Fruit fly (Drosophila melanogaster) whole organism, embryonic: ENCODE results near the gene Pax.

Experiments used
- BEAF-32 ChIP-seq: fragments of 200-800 bp; sonication (Bioruptor generic); optimal IDR thresholded peaks from 3 replicates; lab custom pipeline; 2017; ENCODE audit warnings: missing biosample characterization, missing genetic modification characterization, mild to moderate bottlenecking, moderate library complexity, missing genetic modification reagents
- Bgb ChIP-seq: fragments of 200-800 bp; sonication (Bioruptor generic); IDR thresholded peaks from 2 replicates; pipeline ENCODE4 v1.3.6; 2022; ENCODE audit warnings: missing biosample characterization, missing genetic modification characterization; ENCODE audit not compliant: partially characterized antibody
- CG10543 ChIP-seq: fragments of 200-800 bp; sonication (Bioruptor generic); optimal IDR thresholded peaks from 3 replicates; lab custom pipeline; 2017; ENCODE audit warnings: missing biosample characterization, mild to moderate bottlenecking, missing genetic modification characterization, moderate library complexity
- CG12104 ChIP-seq: fragments of 200-800 bp; sonication (Bioruptor generic); optimal IDR thresholded peaks from 3 replicates; lab custom pipeline; 2016; ENCODE audit warnings: missing biosample characterization, missing genetic modification characterization
- CG13424 ChIP-seq: fragments of 200-800 bp; sonication (Bioruptor generic); optimal IDR thresholded peaks from 2 replicates; lab custom pipeline; 2019; ENCODE audit warnings: missing biosample characterization, mild to moderate bottlenecking, missing genetic modification characterization, moderate library complexity
- CG13624 ChIP-seq: fragments of 200-800 bp; sonication (Bioruptor generic); optimal IDR thresholded peaks from 2 replicates; lab custom pipeline; 2016; ENCODE audit warnings: missing biosample characterization, missing genetic modification characterization
- CG13775 ChIP-seq: fragments of 200-800 bp; sonication (Bioruptor generic); optimal IDR thresholded peaks from 3 replicates; lab custom pipeline; 2017; ENCODE audit warnings: missing biosample characterization, mild to moderate bottlenecking, missing genetic modification characterization
- CG14965 ChIP-seq: fragments of 200-800 bp; sonication (Bioruptor generic); optimal IDR thresholded peaks from 2 replicates; lab custom pipeline; 2016; ENCODE audit warnings: missing biosample characterization, missing genetic modification characterization, borderline replicate concordance
- CG17186 ChIP-seq: fragments of 200-800 bp; sonication (Bioruptor generic); optimal IDR thresholded peaks from 3 replicates; lab custom pipeline; 2017; ENCODE audit warnings: missing biosample characterization, missing genetic modification reagents, missing genetic modification characterization
- CG18262 ChIP-seq: fragments of 200-800 bp; optimal IDR thresholded peaks from 3 replicates; lab custom pipeline; 2019; ENCODE audit warnings: missing biosample characterization, mild to moderate bottlenecking, missing genetic modification characterization, moderate library complexity
- CG2116 ChIP-seq: fragments of 200-800 bp; sonication (Bioruptor generic); optimal IDR thresholded peaks from 3 replicates; lab custom pipeline; 2018; ENCODE audit warnings: missing biosample characterization, mild to moderate bottlenecking, missing genetic modification characterization
- CG3065 ChIP-seq: fragments of 200-800 bp; sonication (Bioruptor generic); optimal IDR thresholded peaks from 2 replicates; lab custom pipeline; 2016; ENCODE audit warnings: missing biosample characterization, missing genetic modification characterization
- CG31388 ChIP-seq: fragments of 200-800 bp; sonication (Bioruptor generic); optimal IDR thresholded peaks from 2 replicates; lab custom pipeline; 2016; ENCODE audit warnings: missing biosample characterization, missing genetic modification characterization
- CG42726 ChIP-seq: fragments of 200-800 bp; sonication (Bioruptor generic); IDR thresholded peaks from 2 replicates; pipeline ENCODE4 v1.3.6; 2022; ENCODE audit warnings: missing biosample characterization, missing genetic modification characterization; ENCODE audit not compliant: partially characterized antibody
- CG4854 ChIP-seq: fragments of 200-800 bp; sonication (Bioruptor generic); optimal IDR thresholded peaks from 2 replicates; lab custom pipeline; 2016; ENCODE audit warnings: missing biosample characterization, missing genetic modification characterization, inconsistent platforms
- CG6175 ChIP-seq: fragments of 200-800 bp; sonication (Bioruptor generic); IDR thresholded peaks from 3 replicates; pipeline ENCODE4 v1.3.6; 2022; ENCODE audit warnings: missing biosample characterization, missing genetic modification characterization
- CG6254 ChIP-seq: fragments of 200-800 bp; sonication (Bioruptor generic); optimal IDR thresholded peaks from 3 replicates; lab custom pipeline; 2017; ENCODE audit warnings: mild to moderate bottlenecking, missing biosample characterization, missing genetic modification reagents, missing genetic modification characterization
- CG6683 ChIP-seq: fragments of 200-800 bp; sonication (Bioruptor generic); optimal IDR thresholded peaks from 2 replicates; lab custom pipeline; 2017; ENCODE audit warnings: missing biosample characterization, mild to moderate bottlenecking, missing genetic modification characterization, missing genetic modification reagents
- CG6765 ChIP-seq: fragments of 200-800 bp; sonication (Bioruptor generic); optimal IDR thresholded peaks from 3 replicates; lab custom pipeline; 2017; ENCODE audit warnings: missing biosample characterization, mild to moderate bottlenecking, missing genetic modification characterization
- CG7556 ChIP-seq: fragments of 200-800 bp; sonication (Bioruptor generic); optimal IDR thresholded peaks from 2 replicates; lab custom pipeline; 2017; ENCODE audit warnings: missing biosample characterization, mild to moderate bottlenecking, missing genetic modification characterization
- CG9215 ChIP-seq: fragments of 200-800 bp; sonication (Bioruptor generic); IDR thresholded peaks from 2 replicates; pipeline ENCODE4 v1.3.6; 2022; ENCODE audit warnings: missing biosample characterization, missing genetic modification characterization
- D ChIP-seq, 2 experiments: fragments of 200-800 bp in 1 of 2; fragments of >200 bp in 1 of 2; sonication (Bioruptor generic) in 1 of 2; optimal IDR thresholded peaks; 2 replicates in 1 of 2; 3 replicates in 1 of 2; lab custom pipeline; 2017; ENCODE audit warnings: mild to moderate bottlenecking in 1 of 2, missing biosample characterization in 1 of 2, missing genetic modification characterization in 1 of 2, missing genetic modification reagents in 1 of 2
- D19B ChIP-seq: fragments of 200-800 bp; sonication (Bioruptor generic); optimal IDR thresholded peaks from 2 replicates; lab custom pipeline; 2017; ENCODE audit warnings: missing biosample characterization, mild to moderate bottlenecking, missing genetic modification characterization
- Dbx ChIP-seq: fragments of 200-800 bp; sonication (Bioruptor generic); IDR thresholded peaks from 3 replicates; pipeline ENCODE4 v1.3.6; 2022; ENCODE audit warnings: missing biosample characterization, missing genetic modification characterization
- Doc3 ChIP-seq: fragments of 200-800 bp; sonication (Bioruptor generic); IDR thresholded peaks from 3 replicates; pipeline ENCODE4 v1.3.6; 2022; ENCODE audit warnings: missing biosample characterization, missing genetic modification characterization; ENCODE audit not compliant: partially characterized antibody
- HmgD ChIP-seq: fragments of 200-800 bp; sonication (Bioruptor generic); optimal IDR thresholded peaks from 3 replicates; lab custom pipeline; 2016; ENCODE audit warnings: missing biosample characterization, missing genetic modification characterization
- Mad ChIP-seq: fragments of 200-800 bp; sonication (Bioruptor generic); optimal IDR thresholded peaks from 2 replicates; lab custom pipeline; 2016; ENCODE audit warnings: missing biosample characterization, missing genetic modification characterization
- Meics ChIP-seq: fragments of 200-800 bp; sonication (Bioruptor generic); optimal IDR thresholded peaks from 2 replicates; lab custom pipeline; 2017; ENCODE audit warnings: missing biosample characterization, mild to moderate bottlenecking, missing genetic modification characterization
- Mes4 ChIP-seq: fragments of 200-800 bp; sonication (Bioruptor generic); optimal IDR thresholded peaks from 2 replicates; lab custom pipeline; 2016; ENCODE audit warnings: missing biosample characterization, missing genetic modification characterization
- NFAT ChIP-seq: fragments of 200-800 bp; sonication (Bioruptor generic); IDR thresholded peaks from 2 replicates; pipeline ENCODE4 v1.3.6; 2022; ENCODE audit warnings: missing biosample characterization, missing genetic modification characterization
- Opbp ChIP-seq: fragments of 200-800 bp; sonication (Bioruptor generic); IDR thresholded peaks from 3 replicates; pipeline ENCODE4 v1.3.6; 2022; ENCODE audit warnings: missing biosample characterization, missing genetic modification characterization; ENCODE audit not compliant: partially characterized antibody
- Taf1 ChIP-seq: fragments of 200-800 bp; sonication (Bioruptor generic); IDR thresholded peaks from 2 replicates; pipeline ENCODE4 v1.3.6; 2022; ENCODE audit warnings: missing biosample characterization, missing genetic modification characterization
- ab ChIP-seq: fragments of 200-800 bp; sonication (Bioruptor generic); optimal IDR thresholded peaks from 2 replicates; lab custom pipeline; 2016; ENCODE audit warnings: missing biosample characterization, missing genetic modification characterization
- ara ChIP-seq: fragments of 200-800 bp; sonication (Bioruptor generic); IDR thresholded peaks from 2 replicates; pipeline ENCODE4 v1.3.6; 2022; ENCODE audit warnings: missing biosample characterization, missing genetic modification characterization
- bowl ChIP-seq: fragments of 200-800 bp; sonication (Bioruptor generic); IDR thresholded peaks from 2 replicates; pipeline ENCODE4 v1.3.6; 2022; ENCODE audit warnings: missing biosample characterization, missing genetic modification characterization
- corto ChIP-seq: fragments of 200-800 bp; sonication (Bioruptor generic); optimal IDR thresholded peaks from 2 replicates; lab custom pipeline; 2016; ENCODE audit warnings: missing biosample characterization, mild to moderate bottlenecking, missing genetic modification characterization, moderate library complexity
- croc ChIP-seq: fragments of 200-800 bp; sonication (Bioruptor generic); conservative IDR thresholded peaks from 3 replicates; pipeline ENCODE4 v1.3.6; 2022; ENCODE audit warnings: missing biosample characterization, missing genetic modification characterization
- danr ChIP-seq: fragments of 200-800 bp; sonication (Bioruptor generic); IDR thresholded peaks from 2 replicates; pipeline ENCODE4 v1.3.6; 2022; ENCODE audit warnings: missing biosample characterization, missing genetic modification characterization
- fd64A ChIP-seq: fragments of 200-800 bp; sonication (Bioruptor generic); optimal IDR thresholded peaks from 3 replicates; lab custom pipeline; 2018; ENCODE audit warnings: missing biosample characterization, mild to moderate bottlenecking, missing genetic modification characterization
- her ChIP-seq: fragments of 200-800 bp; sonication (Bioruptor generic); optimal IDR thresholded peaks from 2 replicates; lab custom pipeline; 2016; ENCODE audit warnings: missing biosample characterization, missing genetic modification characterization
- jing ChIP-seq: fragments of 200-800 bp; sonication (Bioruptor generic); optimal IDR thresholded peaks from 2 replicates; lab custom pipeline; 2018; ENCODE audit warnings: missing biosample characterization, mild to moderate bottlenecking, missing genetic modification characterization
- ken ChIP-seq: fragments of 200-800 bp; sonication (Bioruptor generic); IDR thresholded peaks from 3 replicates; pipeline ENCODE4 v1.3.6; 2022; ENCODE audit warnings: missing biosample characterization, missing genetic modification characterization
- lbe ChIP-seq: fragments of 200-800 bp; sonication (Bioruptor generic); optimal IDR thresholded peaks from 2 replicates; lab custom pipeline; 2016; ENCODE audit warnings: missing biosample characterization, mild to moderate bottlenecking, missing genetic modification characterization
- nerfin-2 ChIP-seq: fragments of 200-800 bp; sonication (Bioruptor generic); IDR thresholded peaks from 2 replicates; pipeline ENCODE4 v1.3.6; 2022; ENCODE audit warnings: missing biosample characterization, missing genetic modification characterization; ENCODE audit not compliant: partially characterized antibody
- nmo ChIP-seq: fragments of 200-800 bp; sonication (Bioruptor generic); optimal IDR thresholded peaks from 2 replicates; lab custom pipeline; 2018; ENCODE audit warnings: missing biosample characterization, mild to moderate bottlenecking, missing genetic modification characterization, moderate library complexity
- oc ChIP-seq: fragments of 200-800 bp; sonication (Bioruptor generic); optimal IDR thresholded peaks from 2 replicates; lab custom pipeline; 2018; ENCODE audit warnings: missing biosample characterization, mild to moderate bottlenecking, missing genetic modification characterization, moderate library complexity
- org-1 ChIP-seq: fragments of 200-800 bp; sonication (Bioruptor generic); optimal IDR thresholded peaks from 2 replicates; lab custom pipeline; 2017; ENCODE audit warnings: missing biosample characterization, missing genetic modification characterization
- otp ChIP-seq: fragments of 200-800 bp; sonication (Bioruptor generic); IDR thresholded peaks from 3 replicates; pipeline ENCODE4, ENCODE4 v1.3.6; 2022; ENCODE audit warnings: missing biosample characterization, missing genetic modification characterization
- pros ChIP-seq: fragments of 200-800 bp; sonication (Bioruptor generic); optimal IDR thresholded peaks from 3 replicates; lab custom pipeline; 2019; ENCODE audit warnings: missing biosample characterization, mild to moderate bottlenecking, missing genetic modification characterization, moderate library complexity
- sima ChIP-seq: fragments of 200-800 bp; sonication (Bioruptor generic); optimal IDR thresholded peaks from 2 replicates; lab custom pipeline; 2016; ENCODE audit warnings: missing biosample characterization, missing genetic modification characterization
- tio ChIP-seq: fragments of 200-800 bp; sonication (Bioruptor generic); optimal IDR thresholded peaks from 2 replicates; lab custom pipeline; 2017; ENCODE audit warnings: missing biosample characterization, missing genetic modification characterization, inconsistent platforms

Pax gene

DNA sequence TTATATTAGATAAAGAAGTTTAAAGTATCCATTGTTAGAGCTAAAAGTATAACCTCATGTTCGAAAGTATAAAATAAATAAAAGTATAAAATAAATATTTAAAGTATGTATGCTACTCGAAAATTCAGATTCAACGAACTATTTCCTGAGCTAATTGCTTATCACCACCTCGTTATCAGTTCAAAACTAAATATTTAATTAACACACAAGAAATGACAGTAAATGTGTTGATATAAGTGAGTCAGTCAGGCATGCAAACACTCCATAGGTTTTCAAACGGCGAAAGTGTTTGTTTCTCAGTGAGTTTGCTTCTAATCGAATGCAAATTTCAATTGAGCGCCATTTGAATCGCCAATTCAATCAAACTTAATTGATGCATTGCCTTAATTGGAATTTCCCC, 7.9 kb upstream of the Pax start (continued):
- TF ChIP-seq Doc3 (GFP tag; lab: Robert Waterston, UW) (no peak), fd64A (peak; percentile 79), nerfin-2 (GFP tag; lab: Robert Waterston, UW) (no peak), CG13424 (peak; percentile 59), CG17186 (GFP tag; lab: Kevin White, UChicago) (no peak), CG13624 (GFP tag; lab: Kevin White, UChicago) (no peak), otp (GFP tag; lab: Robert Waterston, UW) (no peak), Meics (peak; percentile 27), Mad (no peak), CG7556 (GFP tag; lab: Kevin White, UChicago) (peak; percentile 38), danr (GFP tag; lab: Robert Waterston, UW) (no peak), jing (GFP tag; lab: Kevin White, UChicago) (no peak), her (GFP tag; lab: Kevin White, UChicago) (no peak), ken (GFP tag; lab: Robert Waterston, UW) (no peak), CG4854 (GFP tag; lab: Kevin White, UChicago) (peak; percentile 20), CG18262 (tag; lab: Kevin White, UChicago) (peak; percentile 67), croc (GFP tag; lab: Robert Waterston, UW) (no peak), CG6175 (GFP tag; lab: Robert Waterston, UW) (no peak), tio (no peak), HmgD (GFP tag; lab: Kevin White, UChicago) (no peak), Dbx (GFP tag; lab: Robert Waterston, UW) (no peak), bowl (no peak), CG42726 (GFP tag; lab: Robert Waterston, UW) (no peak), D19B (GFP tag; lab: Kevin White, UChicago) (no peak), CG12104 (peak; percentile 16), oc (tag; lab: Kevin White, UChicago) (no peak), CG6683 (GFP tag; lab: Kevin White, UChicago) (peak; percentile 51), CG13775 (GFP tag; lab: Kevin White, UChicago) (no peak), Bgb (no peak), CG31388 (no peak), nmo (GFP tag; lab: Kevin White, UChicago) (no peak), pros (no peak), org-1 (GFP tag; lab: Kevin White, UChicago) (peak; percentile 46), BEAF-32 (GFP tag; lab: Kevin White, UChicago) (no peak), NFAT (GFP tag; lab: Robert Waterston, UW) (no peak), ab (GFP tag; lab: Kevin White, UChicago) (no peak), ara (peak; percentile 65; the same call in 1 of the 2 replicates), CG6254 (GFP tag; lab: Kevin White, UChicago) (peak; percentile 59), CG14965 (GFP tag; lab: Kevin White, UChicago) (no peak), CG9215 (no peak), D (optimal IDR thresholded peaks at IDR 0.05; lab: Kevin White, UChicago) (no peak), D (GFP tag; optimal IDR thresholded peaks at IDR 0.05; lab: Kevin White, UChicago) (peak; percentile 64), corto (GFP tag; lab: Kevin White, UChicago) (no peak), Taf1 (GFP tag; lab: Robert Waterston, UW) (no peak), lbe (GFP tag; lab: Kevin White, UChicago) (no peak), CG6765 (GFP tag; lab: Kevin White, UChicago) (peak; percentile 32), sima (GFP tag; lab: Kevin White, UChicago) (no peak), CG3065 (GFP tag; lab: Kevin White, UChicago) (no peak), CG2116 (GFP tag; lab: Kevin White, UChicago) (no peak), CG10543 (GFP tag; lab: Kevin White, UChicago) (peak; percentile 53), Opbp (GFP tag; lab: Robert Waterston, UW) (no peak), Mes4 (GFP tag; lab: Kevin White, UChicago) (no peak)
